Fruit fly (Drosophila melanogaster): ENCODE data around the gene squ.

squ gene

DNA sequence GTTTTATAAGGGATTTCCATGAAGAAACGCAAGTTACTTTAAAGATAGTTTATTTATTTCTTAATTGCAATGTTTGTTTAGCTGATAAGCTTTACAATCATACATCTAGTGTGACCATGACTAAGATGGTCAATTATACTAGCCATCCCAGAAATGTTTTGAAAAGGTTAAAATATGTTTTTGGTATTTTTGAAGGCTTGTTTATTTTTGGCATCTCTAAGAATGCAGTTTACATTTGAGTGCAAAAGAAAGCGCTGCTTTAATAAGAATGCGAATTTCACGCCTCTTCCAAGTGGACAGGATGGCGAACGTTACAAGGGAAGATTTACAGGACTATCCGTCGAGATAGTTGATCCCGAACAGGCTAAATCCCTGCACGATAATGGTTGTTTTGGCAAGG lies 49.7 kb downstream of the squ start, which contains the start of gene Tsen2 (continued):
- TF ChIP-seq Myb (GFP tag; optimal IDR thresholded peaks at IDR 0.05) = peak; percentile 36
- peak; percentile 47 for TF ChIP-seq MESR4 (GFP tag; optimal IDR thresholded peaks at IDR 0.05)
- no peak for TF ChIP-seq trem (tag; optimal IDR thresholded peaks at IDR 0.05)
- no peak for TF ChIP-seq ftz-f1 (GFP tag; optimal IDR thresholded peaks at IDR 0.05)
- peak; percentile 20 for TF ChIP-seq Lhr (GFP tag; optimal IDR thresholded peaks at IDR 0.05)
- no peak for TF ChIP-seq crp (GFP tag; optimal IDR thresholded peaks at IDR 0.05)
- TF ChIP-seq stwl (tag; optimal IDR thresholded peaks at IDR 0.05) = peak; percentile 31
- no peak for TF ChIP-seq lola (GFP tag; optimal IDR thresholded peaks at IDR 0.05)
- TF ChIP-seq Hr78 (GFP tag; optimal IDR thresholded peaks at IDR 0.05) = no peak
- no peak for TF ChIP-seq CG16779 (GFP tag; IDR thresholded peaks at IDR 0.05)
- no peak for TF ChIP-seq Hr3 (GFP tag; optimal IDR thresholded peaks at IDR 0.05)
- no peak for TF ChIP-seq grn (GFP tag; optimal IDR thresholded peaks at IDR 0.05)
- TF ChIP-seq CG14965 (GFP tag; optimal IDR thresholded peaks at IDR 0.05; ENCODE audit: borderline replicate concordance) = no peak
- TF ChIP-seq Doc2 (GFP tag; IDR thresholded peaks at IDR 0.05) = no peak
- peak; percentile 38 for TF ChIP-seq Sry-β (GFP tag; optimal IDR thresholded peaks at IDR 0.05)
- TF ChIP-seq gfzf (GFP tag; optimal IDR thresholded peaks at IDR 0.05) = peak; percentile 74
- TF ChIP-seq Tbp (GFP tag; optimal IDR thresholded peaks at IDR 0.05) = no peak
- no peak for TF ChIP-seq CG7271 (tag; optimal IDR thresholded peaks at IDR 0.05)
- peak; percentile 21; the same call in 1 of the 2 replicates for TF ChIP-seq CG13287 (GFP tag; IDR thresholded peaks at IDR 0.05; ENCODE audit: partially characterized antibody)
- no peak for TF ChIP-seq odd (GFP tag; optimal IDR thresholded peaks at IDR 0.05)
- no peak for TF ChIP-seq Rx (GFP tag; IDR thresholded peaks at IDR 0.05)
- peak; percentile 34 for TF ChIP-seq BEAF-32 (GFP tag; optimal IDR thresholded peaks at IDR 0.05)
- no peak for TF ChIP-seq Nf-YA (GFP tag; IDR thresholded peaks at IDR 0.05)
- peak; percentile 33 for TF ChIP-seq pzg (GFP tag; optimal IDR thresholded peaks at IDR 0.05)
- peak; percentile 56 for TF ChIP-seq E2f2 (GFP tag; IDR thresholded peaks at IDR 0.05)
- no peak for TF ChIP-seq CG9797 (GFP tag; optimal IDR thresholded peaks at IDR 0.05)
- TF ChIP-seq MBD-R2 (GFP tag; IDR thresholded peaks at IDR 0.05) = peak; percentile 71
- no peak for TF ChIP-seq Usf (GFP tag; optimal IDR thresholded peaks at IDR 0.05)
- peak; percentile 11 for TF ChIP-seq PHDP (tag; optimal IDR thresholded peaks at IDR 0.05)
- no peak for TF ChIP-seq CG12299 (tag; optimal IDR thresholded peaks at IDR 0.05)

- TF ChIP-seq ab (GFP tag; optimal IDR thresholded peaks at IDR 0.05) (no peak), gfzf (GFP tag; optimal IDR thresholded peaks at IDR 0.05) (peak; percentile 30)
Measured at dm6 chr2L:16730939-16731338, 51.1 kb downstream of the squ start, which contains the start of gene CG17996. Gene CG17996, minus strand, starts transcription at chr2L:16731039.

Measured in whole organism, embryonic.